Worm (Caenorhabditis elegans) whole organism, L1 larva: Measurements from ENCODE around the gene srv-8.

Experiments
- aha-1 ChIP-seq: fragments of 150-350 bp; optimal IDR thresholded peaks from 2 replicates; lab custom pipeline; 2014; ENCODE audit warnings: missing biosample characterization, missing genetic modification characterization
- aly-2 ChIP-seq: fragments of 150-350 bp; optimal IDR thresholded peaks from 2 replicates; lab custom pipeline; 2014; ENCODE audit warnings: missing biosample characterization, missing genetic modification characterization
- fkh-10 ChIP-seq: sonication (generic microtip); optimal IDR thresholded peaks from 2 replicates; lab custom pipeline; 2017; ENCODE audit warnings: missing biosample characterization, missing genetic modification reagents, missing genetic modification characterization
- lin-15B ChIP-seq: fragments of 150-350 bp; sonication (generic microtip); optimal IDR thresholded peaks from 3 replicates; lab custom pipeline; 2014; ENCODE audit warnings: missing biosample characterization, missing genetic modification characterization
- nhr-84 ChIP-seq: sonication (generic microtip); optimal IDR thresholded peaks from 2 replicates; lab custom pipeline; 2017; ENCODE audit warnings: missing biosample characterization, missing genetic modification characterization
- unc-30 ChIP-seq: sonication (generic microtip); optimal IDR thresholded peaks from 2 replicates; lab custom pipeline; 2017; ENCODE audit warnings: missing biosample characterization, missing genetic modification characterization

DNA sequence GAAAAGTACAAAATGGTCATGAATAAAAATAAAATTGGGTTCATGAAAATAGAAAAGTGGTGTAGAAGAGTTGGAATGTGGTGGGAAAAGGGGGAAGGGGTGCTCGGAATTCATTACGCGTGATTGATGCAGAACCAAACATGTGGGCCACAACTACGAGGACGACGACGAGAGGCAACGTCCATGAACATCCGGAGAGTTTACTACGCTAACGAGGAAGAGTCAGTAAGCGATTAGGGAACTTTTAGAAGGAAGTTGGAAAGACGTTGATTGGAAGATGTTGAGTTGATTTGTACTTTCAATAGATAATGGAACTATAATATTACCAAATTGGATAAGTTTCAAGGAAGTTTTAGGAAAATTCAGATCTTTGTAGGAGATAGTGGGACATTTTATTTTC lies 18.9 kb downstream of the srv-8 start:
- TF ChIP-seq fkh-10 (GFP tag; lab: Kevin White, UChicago) (no peak), unc-30 (tag; lab: Kevin White, UChicago) (no peak), nhr-84 (tag; lab: Kevin White, UChicago) (no peak), aly-2 (no peak), aha-1 (tag; lab: Kevin White, UChicago) (no peak), lin-15B (tag; lab: Kevin White, UChicago) (no peak)
